Worm (Caenorhabditis elegans): ENCODE data around the gene aars-1.

Gene aars-1

ce11 chrII:11473525-11474181 lies 9.4 kb upstream of the aars-1 start, which contains the start of the genes metl-1 and W02B12.11:
Gene metl-1, minus strand, starts transcription at chrII:11473575.
Gene W02B12.11, plus strand, starts transcription at chrII:11473861.
- TF ChIP-seq pha-2 (tag; optimal IDR thresholded peaks at IDR 0.05) (peak; percentile 31), hlh-8 (tag; optimal IDR thresholded peaks at IDR 0.05) (peak; percentile 7), fkh-10 (GFP tag; optimal IDR thresholded peaks at IDR 0.05) (no peak), ceh-48 (tag; optimal IDR thresholded peaks at IDR 0.05) (peak; percentile 14), tbx-2 (tag; optimal IDR thresholded peaks at IDR 0.05) (peak; percentile 46), zip-5 (tag; optimal IDR thresholded peaks at IDR 0.05) (no peak), unc-86 (tag; optimal IDR thresholded peaks at IDR 0.05) (peak; percentile 19), unc-42 (tag; optimal IDR thresholded peaks at IDR 0.05) (peak; percentile 3), elt-2 (tag; optimal IDR thresholded peaks at IDR 0.05) (peak; percentile 66), lin-11 (tag; optimal IDR thresholded peaks at IDR 0.05) (peak; percentile 20), ceh-34 (tag; optimal IDR thresholded peaks at IDR 0.05) (peak; percentile 37), K09A11.1 (tag; optimal IDR thresholded peaks at IDR 0.05; ENCODE audit: insufficient read depth) (no peak), C08G9.2 (tag; optimal IDR thresholded peaks at IDR 0.05) (no peak), ceh-18 (tag; optimal IDR thresholded peaks at IDR 0.05) (peak; percentile 19), pros-1 (tag; optimal IDR thresholded peaks at IDR 0.05) (no peak), che-1 (tag; optimal IDR thresholded peaks at IDR 0.05) (peak; percentile 13), pha-4 (tag; optimal IDR thresholded peaks at IDR 0.05) (no peak), Y22D7AL.16 (tag; optimal IDR thresholded peaks at IDR 0.05) (peak; percentile 26), ttx-3 (tag; optimal IDR thresholded peaks at IDR 0.05) (peak; percentile 19), tbx-7 (tag; optimal IDR thresholded peaks at IDR 0.05) (no peak), pag-3 (tag; optimal IDR thresholded peaks at IDR 0.05; ENCODE audit: borderline replicate concordance) (no peak), madf-2 (tag; optimal IDR thresholded peaks at IDR 0.05) (peak; percentile 63), ceh-2 (tag; optimal IDR thresholded peaks at IDR 0.05) (no peak), sdc-2 (tag; optimal IDR thresholded peaks at IDR 0.05) (peak; percentile 6), syd-9 (tag; optimal IDR thresholded peaks at IDR 0.05) (peak; percentile 34), ceh-14 (tag; optimal IDR thresholded peaks at IDR 0.05) (peak; percentile 20), ceh-31 (tag; optimal IDR thresholded peaks at IDR 0.05) (peak; percentile 43), pqm-1 (tag; optimal IDR thresholded peaks at IDR 0.05) (peak; percentile 31), unc-3 (GFP tag; conservative IDR thresholded peaks at IDR 0.05) (0 out of 2 replicates have a peak, but pooled peaks have one; percentile 24), unc-3 (tag; optimal IDR thresholded peaks at IDR 0.05) (no peak), sox-2 (GFP tag; IDR thresholded peaks at IDR 0.05) (peak; percentile 50), nfya-1 (tag; optimal IDR thresholded peaks at IDR 0.05) (peak; percentile 62), ceh-6 (GFP tag; optimal IDR thresholded peaks at IDR 0.05) (no peak), ceh-45 (GFP tag; IDR thresholded peaks at IDR 0.05) (no peak), ztf-16 (tag; optimal IDR thresholded peaks at IDR 0.05) (no peak), dve-1 (tag; optimal IDR thresholded peaks at IDR 0.05) (no peak), ref-2 (tag; optimal IDR thresholded peaks at IDR 0.05) (peak; percentile 49), hlh-30 (tag; optimal IDR thresholded peaks at IDR 0.05; ENCODE audit: insufficient read depth) (no peak), hlh-13 (GFP tag; optimal IDR thresholded peaks at IDR 0.05) (no peak), pat-9 (tag; optimal IDR thresholded peaks at IDR 0.05) (peak; percentile 50), fax-1 (tag; optimal IDR thresholded peaks at IDR 0.05) (peak; percentile 13)

- no peak for TF ChIP-seq npax-4 (tag; optimal IDR thresholded peaks at IDR 0.05)
- TF ChIP-seq pros-1 (tag; optimal IDR thresholded peaks at IDR 0.05) = no peak
- no peak for TF ChIP-seq fax-1 (tag; optimal IDR thresholded peaks at IDR 0.05)
- no peak for TF ChIP-seq ceh-6 (GFP tag; optimal IDR thresholded peaks at IDR 0.05)
- TF ChIP-seq syd-9 (tag; optimal IDR thresholded peaks at IDR 0.05) = no peak
- TF ChIP-seq fkh-6 (tag; optimal IDR thresholded peaks at IDR 0.05) = no peak
- peak; percentile 75 for TF ChIP-seq elt-2 (tag; optimal IDR thresholded peaks at IDR 0.05)
These were observed 8.2 kb upstream of the aars-1 start for ce11 chrII:11472542-11472941.
